Fruit fly (Drosophila melanogaster) whole organism, pupa: ENCODE measurements around the gene Glut4EF.

ENCODE experiments used
- CG14655 ChIP-seq: fragments of 200-800 bp; sonication (Bioruptor generic); optimal IDR thresholded peaks from 3 replicates; lab custom pipeline; 2017; ENCODE audit warnings: mild to moderate bottlenecking, missing biosample characterization, missing genetic modification reagents, missing genetic modification characterization
- CG32121 ChIP-seq: fragments of 200-800 bp; sonication (Bioruptor generic); IDR thresholded peaks from 2 replicates; pipeline ENCODE4 v1.3.6; 2022; ENCODE audit warnings: missing biosample characterization, missing genetic modification characterization
- CG34367 ChIP-seq: fragments of 200-800 bp; sonication (Bioruptor generic); optimal IDR thresholded peaks from 2 replicates; lab custom pipeline; 2018; ENCODE audit warnings: missing biosample characterization, mild to moderate bottlenecking, missing genetic modification characterization
- CG8301 ChIP-seq: fragments of 200-800 bp; sonication (Bioruptor generic); optimal IDR thresholded peaks from 2 replicates; lab custom pipeline; 2018; ENCODE audit warnings: missing biosample characterization, mild to moderate bottlenecking, missing genetic modification characterization
- CG9948 ChIP-seq: fragments of 200-800 bp; sonication (Bioruptor generic); optimal IDR thresholded peaks from 2 replicates; lab custom pipeline; 2018; ENCODE audit warnings: missing biosample characterization, mild to moderate bottlenecking, missing genetic modification characterization, moderate library complexity
- Ets98B ChIP-seq: fragments of 200-800 bp; sonication (Bioruptor generic); IDR thresholded peaks from 2 replicates; pipeline ENCODE4 v1.3.6; 2022; ENCODE audit warnings: missing biosample characterization, missing genetic modification characterization

dm6 chr3R:9865854-9866396 is 8.6 kb upstream of the Glut4EF start:
- no peak for TF ChIP-seq CG8301 (tag; lab: Kevin White, UChicago)
- TF ChIP-seq CG14655 (GFP tag; lab: Kevin White, UChicago) = no peak
- no peak for TF ChIP-seq CG34367 (tag; lab: Kevin White, UChicago)
- no peak for TF ChIP-seq CG32121 (GFP tag; lab: Robert Waterston, UW)
- no peak for TF ChIP-seq CG9948 (tag; lab: Kevin White, UChicago)
- no peak for TF ChIP-seq Ets98B
